Worm (Caenorhabditis elegans) whole organism, dauer: ENCODE measurements around the gene ebp-2.

Source experiments
- unc-62 ChIP-seq: sonication (generic microtip); optimal IDR thresholded peaks from 2 replicates; lab custom pipeline; 2017; ENCODE audit warnings: missing biosample characterization, missing genetic modification reagents, missing genetic modification characterization

Gene ebp-2

DNA sequence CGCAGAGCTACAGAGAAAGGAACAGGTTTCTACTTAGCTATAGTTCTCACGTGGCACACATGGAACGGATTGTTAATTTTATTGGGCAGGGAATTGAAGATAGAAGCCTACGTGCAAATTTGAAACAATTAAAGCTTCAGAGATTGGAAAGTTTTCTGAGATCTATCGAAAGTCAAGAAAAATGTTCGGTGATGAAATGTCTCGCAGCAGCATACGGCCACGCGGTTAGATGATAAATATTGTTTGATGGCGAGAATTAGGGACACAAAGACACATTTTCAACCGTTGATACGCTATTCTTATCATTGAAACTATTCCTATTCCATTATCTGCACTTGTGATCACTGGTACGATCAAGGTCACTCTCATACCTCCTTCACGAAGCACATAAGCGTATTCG lies 30.0 kb downstream of the ebp-2 start:
- TF ChIP-seq unc-62 (GFP tag; lab: Kevin White, UChicago): no peak

ce11 chrII:11473525-11474181 lies 31.1 kb downstream of the ebp-2 start, which contains the start of the genes metl-1 and W02B12.11:
Gene metl-1 (minus strand): TSS chrII:11473575.
Gene W02B12.11 (plus strand): TSS chrII:11473861.
- no peak for TF ChIP-seq unc-62 (GFP tag; lab: Kevin White, UChicago)

DNA sequence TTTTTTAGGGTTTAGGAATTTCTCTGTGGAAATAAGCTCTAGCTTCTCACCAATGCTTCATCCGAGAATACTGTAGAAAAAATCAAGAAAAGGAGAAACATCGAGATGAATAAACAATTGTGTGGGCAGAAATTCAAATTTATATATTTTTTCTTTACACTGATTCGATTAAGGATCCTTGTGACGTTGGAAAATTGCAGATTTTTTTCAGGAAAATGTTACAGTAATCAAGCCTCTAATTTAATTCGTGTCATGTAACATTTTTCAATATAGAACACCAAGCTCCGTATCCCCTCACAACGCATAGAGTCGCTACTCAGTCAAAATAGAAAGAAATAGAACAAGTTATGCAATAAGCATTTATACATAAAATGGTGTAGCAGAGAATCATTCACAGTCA lies 33.9 kb downstream of the ebp-2 start, which contains the start of gene W02B12.16:
W02B12.16 (minus strand) TSS at position 101 of the 400 bp plus-strand sequence.
- no peak for TF ChIP-seq unc-62 (GFP tag; lab: Kevin White, UChicago)

- TF ChIP-seq unc-62 (GFP tag; lab: Kevin White, UChicago): no peak
These were observed 36.6 kb downstream of the ebp-2 start, which contains the start of gene W02B12.12 for ce11 chrII:11479076-11479475. Gene W02B12.12 (minus strand): TSS chrII:11479176.

DNA sequence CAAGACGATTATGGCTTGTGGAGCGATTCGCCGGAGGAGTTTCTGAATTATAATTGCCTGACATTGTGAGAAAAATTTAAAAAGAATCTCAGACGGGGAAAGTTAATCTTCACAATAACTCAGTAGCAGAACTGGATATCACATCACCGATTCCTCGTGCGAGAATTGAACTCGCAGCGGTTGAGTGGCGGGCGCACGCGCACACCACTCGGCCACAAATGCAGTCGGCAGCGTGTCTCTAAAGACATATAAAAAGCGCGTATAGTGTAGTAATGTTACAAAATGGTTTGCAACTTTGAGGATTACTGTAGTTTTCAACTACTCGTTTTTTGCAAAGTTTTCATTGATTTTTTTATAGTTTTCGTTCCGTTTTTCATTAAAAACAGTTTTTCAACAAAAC lies 42.1 kb downstream of the ebp-2 start:
- TF ChIP-seq unc-62 (GFP tag; lab: Kevin White, UChicago): no peak

- no peak for TF ChIP-seq unc-62 (GFP tag; lab: Kevin White, UChicago)
These were observed 42.7 kb downstream of the ebp-2 start, which contains the start of gene twk-5 for ce11 chrII:11485200-11485599. Gene twk-5 (minus strand): TSS chrII:11485300.

DNA sequence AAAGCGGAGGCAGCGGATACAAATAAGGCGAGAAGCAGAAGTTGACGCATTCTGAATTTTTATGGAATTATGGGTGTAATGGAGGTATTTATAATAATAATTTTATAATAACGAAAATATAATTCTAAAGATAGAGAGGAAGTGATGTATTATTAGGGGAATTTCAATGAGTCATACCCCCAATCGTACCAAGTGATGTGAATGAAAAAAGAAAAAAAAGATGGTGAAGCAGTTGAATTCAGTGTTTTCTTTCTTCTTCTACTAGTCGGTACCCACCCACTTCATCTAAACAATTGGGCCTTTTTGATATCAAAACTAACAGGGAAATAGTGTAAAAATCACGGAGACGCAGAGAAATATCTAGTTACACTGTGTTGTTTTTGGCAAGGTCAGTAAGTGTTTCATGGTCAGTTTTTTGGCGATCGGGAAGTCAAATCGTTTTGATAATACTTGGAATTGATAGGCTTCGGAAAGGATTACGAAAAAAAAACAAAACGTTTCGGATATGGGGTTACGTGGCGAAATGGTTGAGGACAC lies 44.2 kb downstream of the ebp-2 start, which contains the start of gene ttr-18:
ttr-18 (minus strand) TSS at position 51 of the 537 bp plus-strand sequence.
- TF ChIP-seq unc-62 (GFP tag; lab: Kevin White, UChicago): no peak

DNA sequence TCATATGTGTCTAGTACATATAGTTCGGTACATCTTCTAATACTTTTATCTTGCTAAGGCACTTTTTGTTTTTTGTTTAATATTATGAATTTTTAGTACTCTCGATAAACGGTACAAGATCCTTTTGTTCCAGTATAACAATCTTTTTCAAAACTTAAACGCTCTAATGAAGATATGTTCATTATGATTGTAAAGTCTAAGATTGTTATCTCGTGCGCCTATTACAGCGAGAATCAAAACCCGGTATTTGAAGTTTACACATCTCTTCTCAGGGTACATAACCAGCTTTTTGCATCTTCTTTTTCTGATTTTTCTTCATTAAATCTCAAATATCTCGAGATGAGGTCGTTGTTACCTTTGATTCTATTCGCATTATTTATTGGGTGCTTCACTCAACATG lies 45.5 kb downstream of the ebp-2 start, which contains the start of gene B0334.13:
B0334.13 (plus strand) TSS at position 301 of the 400 bp plus-strand sequence.
- TF ChIP-seq unc-62 (GFP tag; lab: Kevin White, UChicago): no peak

- TF ChIP-seq unc-62 (GFP tag; lab: Kevin White, UChicago): no peak
These were observed 50.3 kb downstream of the ebp-2 start, which contains the start of gene hacl-1 for ce11 chrII:11492843-11493242. Gene hacl-1 (minus strand): TSS chrII:11492963.
